Worm (Caenorhabditis elegans) whole organism, L2 larva: Measurements from ENCODE around the gene F54D5.17.

Experiments used
- C34F6.9 ChIP-seq: fragments of 150-350 bp; optimal IDR thresholded peaks from 2 replicates; lab custom pipeline; 2014; ENCODE audit warnings: missing biosample characterization, missing genetic modification characterization
- F13H6.1 ChIP-seq: sonication (generic microtip); optimal IDR thresholded peaks from 2 replicates; lab custom pipeline; 2016; ENCODE audit warnings: missing genetic modification characterization, missing compliant biosample characterization
- R02D3.7 ChIP-seq: fragments of 150-350 bp; optimal IDR thresholded peaks from 2 replicates; lab custom pipeline; 2014; ENCODE audit warnings: missing biosample characterization, missing genetic modification characterization
- Y55F3AM.14 ChIP-seq: fragments of 200-800 bp; sonication (Bioruptor generic); optimal IDR thresholded peaks from 2 replicates; lab custom pipeline; 2018; ENCODE audit warnings: mild to moderate bottlenecking, missing genetic modification characterization, missing compliant biosample characterization
- ZK546.5 ChIP-seq: sonication (generic microtip); optimal IDR thresholded peaks from 2 replicates; lab custom pipeline; 2017; ENCODE audit warnings: missing biosample characterization, missing genetic modification characterization
- alr-1 ChIP-seq: fragments of 150-350 bp; optimal IDR thresholded peaks from 2 replicates; lab custom pipeline; 2014; ENCODE audit warnings: missing biosample characterization, missing genetic modification characterization
- aly-2 ChIP-seq: fragments of 150-350 bp; optimal IDR thresholded peaks from 2 replicates; lab custom pipeline; 2014; ENCODE audit warnings: missing biosample characterization, missing genetic modification characterization
- ama-1 ChIP-seq: fragments of 150-350 bp; optimal IDR thresholded peaks from 2 replicates; lab custom pipeline; 2018; ENCODE audit warnings: inconsistent platforms
- blmp-1 ChIP-seq: sonication (generic microtip); optimal IDR thresholded peaks from 2 replicates; lab custom pipeline; 2017; ENCODE audit warnings: missing genetic modification characterization, mild to moderate bottlenecking, missing compliant biosample characterization, antibody characterized with exemption, moderate library complexity; ENCODE audit not compliant: insufficient read depth
- ceh-16 ChIP-seq: fragments of 150-350 bp; optimal IDR thresholded peaks from 2 replicates; lab custom pipeline; 2014; ENCODE audit warnings: missing biosample characterization, missing genetic modification characterization
- ceh-82 ChIP-seq: fragments of 150-350 bp; optimal IDR thresholded peaks from 2 replicates; lab custom pipeline; 2014; ENCODE audit warnings: missing biosample characterization, missing genetic modification characterization
- crh-2 ChIP-seq: sonication (generic microtip); optimal IDR thresholded peaks from 2 replicates; lab custom pipeline; 2017; ENCODE audit warnings: missing biosample characterization, missing genetic modification characterization
- dmd-4 ChIP-seq: sonication (generic microtip); optimal IDR thresholded peaks from 2 replicates; lab custom pipeline; 2017; ENCODE audit warnings: missing biosample characterization, missing genetic modification characterization
- egl-27 ChIP-seq: sonication (generic microtip); optimal IDR thresholded peaks from 3 replicates; lab custom pipeline; 2017; ENCODE audit warnings: missing biosample characterization, missing genetic modification reagents, missing genetic modification characterization
- elt-1 ChIP-seq: fragments of 150-350 bp; optimal IDR thresholded peaks from 2 replicates; lab custom pipeline; 2014; ENCODE audit warnings: missing biosample characterization, missing genetic modification characterization
- elt-3 ChIP-seq: sonication (generic microtip); optimal IDR thresholded peaks from 2 replicates; lab custom pipeline; 2017; ENCODE audit warnings: missing biosample characterization, missing genetic modification characterization
- fos-1 ChIP-seq: fragments of 150-350 bp; optimal IDR thresholded peaks from 2 replicates; lab custom pipeline; 2014; ENCODE audit warnings: missing biosample characterization, missing genetic modification characterization
- gmeb-1 ChIP-seq: fragments of 150-350 bp; optimal IDR thresholded peaks from 2 replicates; lab custom pipeline; 2014; ENCODE audit warnings: missing biosample characterization, missing genetic modification characterization
- lin-11 ChIP-seq: fragments of 150-350 bp; sonication (generic microtip); optimal IDR thresholded peaks from 2 replicates; lab custom pipeline; 2014; ENCODE audit warnings: missing biosample characterization, missing genetic modification characterization, inconsistent platforms, mixed read lengths
- lin-13 ChIP-seq: fragments of 150-350 bp; optimal IDR thresholded peaks from 2 replicates; lab custom pipeline; 2014; ENCODE audit warnings: missing biosample characterization, missing genetic modification reagents, missing genetic modification characterization
- lin-39 ChIP-seq: fragments of 150-350 bp; optimal IDR thresholded peaks from 2 replicates; lab custom pipeline; 2014; ENCODE audit warnings: missing biosample characterization, missing genetic modification reagents, missing genetic modification characterization
- lsy-2 ChIP-seq, 2 experiments: fragments of 150-350 bp in 1 of 2; sonication (generic microtip) in 1 of 2; optimal IDR thresholded peaks; 2 replicates each; lab custom pipeline; 2014 to 2017; ENCODE audit warnings: missing biosample characterization in 2 of 2, missing genetic modification characterization in 2 of 2
- mab-5 ChIP-seq: fragments of 150-350 bp; optimal IDR thresholded peaks from 2 replicates; lab custom pipeline; 2014; ENCODE audit warnings: missing biosample characterization, missing genetic modification characterization
- mbf-1 ChIP-seq: sonication (generic microtip); optimal IDR thresholded peaks from 2 replicates; lab custom pipeline; 2017; ENCODE audit warnings: missing biosample characterization, missing genetic modification characterization
- mdl-1 ChIP-seq, 2 experiments: fragments of 150-350 bp in 1 of 2; sonication (generic microtip) in 1 of 2; optimal IDR thresholded peaks; 2 replicates each; lab custom pipeline; 2017; ENCODE audit warnings: missing biosample characterization in 2 of 2, missing genetic modification characterization in 2 of 2
- nhr-10 ChIP-seq: sonication (generic microtip); optimal IDR thresholded peaks from 2 replicates; lab custom pipeline; 2017; ENCODE audit warnings: missing biosample characterization, missing genetic modification characterization
- nhr-11 ChIP-seq: fragments of 150-350 bp; optimal IDR thresholded peaks from 2 replicates; lab custom pipeline; 2014; ENCODE audit warnings: missing biosample characterization, missing genetic modification characterization
- nhr-12 ChIP-seq: fragments of 150-350 bp; optimal IDR thresholded peaks from 2 replicates; lab custom pipeline; 2014; ENCODE audit warnings: missing biosample characterization, missing genetic modification characterization
- nhr-129 ChIP-seq: fragments of 150-350 bp; optimal IDR thresholded peaks from 2 replicates; lab custom pipeline; 2014; ENCODE audit warnings: missing biosample characterization, missing genetic modification characterization
- nhr-21 ChIP-seq: fragments of 150-350 bp; optimal IDR thresholded peaks from 2 replicates; lab custom pipeline; 2014; ENCODE audit warnings: missing biosample characterization, missing genetic modification characterization
- nhr-23 ChIP-seq: fragments of 150-350 bp; optimal IDR thresholded peaks from 2 replicates; lab custom pipeline; 2014; ENCODE audit warnings: missing biosample characterization, missing genetic modification reagents, missing genetic modification characterization
- nhr-237 ChIP-seq: fragments of 150-350 bp; optimal IDR thresholded peaks from 2 replicates; lab custom pipeline; 2014; ENCODE audit warnings: missing biosample characterization, missing genetic modification characterization
- nhr-25 ChIP-seq: fragments of 150-350 bp; sonication (generic microtip); optimal IDR thresholded peaks from 3 replicates; lab custom pipeline; 2014; ENCODE audit warnings: missing biosample characterization, missing genetic modification characterization
- nhr-6 ChIP-seq: fragments of 150-350 bp; optimal IDR thresholded peaks from 2 replicates; lab custom pipeline; 2014; ENCODE audit warnings: missing biosample characterization, missing genetic modification characterization
- nhr-77 ChIP-seq: fragments of 150-350 bp; optimal IDR thresholded peaks from 2 replicates; lab custom pipeline; 2014; ENCODE audit warnings: missing biosample characterization, missing genetic modification characterization
- peb-1 ChIP-seq: fragments of 150-350 bp; optimal IDR thresholded peaks from 2 replicates; lab custom pipeline; 2014; ENCODE audit warnings: missing biosample characterization, missing genetic modification characterization
- sem-4 ChIP-seq: fragments of 150-350 bp; optimal IDR thresholded peaks from 2 replicates; lab custom pipeline; 2014; ENCODE audit warnings: missing biosample characterization, missing genetic modification reagents, missing genetic modification characterization
- skn-1 ChIP-seq: sonication (generic microtip); optimal IDR thresholded peaks from 2 replicates; lab custom pipeline; 2017; ENCODE audit warnings: missing biosample characterization, missing genetic modification characterization
- sma-3 ChIP-seq: sonication (generic microtip); optimal IDR thresholded peaks from 2 replicates; lab custom pipeline; 2016; ENCODE audit warnings: missing genetic modification reagents, missing genetic modification characterization, missing compliant biosample characterization
- sma-9 ChIP-seq, 2 experiments: fragments of 150-350 bp in 1 of 2; sonication (generic microtip) in 1 of 2; optimal IDR thresholded peaks; 2 replicates each; lab custom pipeline; 2014 to 2016; ENCODE audit warnings: missing genetic modification characterization in 2 of 2, mild to moderate bottlenecking in 1 of 2, missing biosample characterization in 1 of 2, missing compliant biosample characterization in 1 of 2, missing genetic modification reagents in 1 of 2, moderate library complexity in 1 of 2
- snpc-4 ChIP-seq: fragments of 150-350 bp; optimal IDR thresholded peaks from 2 replicates; lab custom pipeline; 2014; ENCODE audit warnings: missing biosample characterization, missing genetic modification characterization
- unc-39 ChIP-seq: fragments of 150-350 bp; optimal IDR thresholded peaks from 2 replicates; lab custom pipeline; 2014; ENCODE audit warnings: missing biosample characterization, missing genetic modification characterization
- unc-55 ChIP-seq: fragments of 150-350 bp; sonication (generic microtip); optimal IDR thresholded peaks from 3 replicates; lab custom pipeline; 2014; ENCODE audit warnings: missing biosample characterization, missing genetic modification reagents, missing genetic modification characterization
- unc-62 ChIP-seq: fragments of 150-350 bp; optimal IDR thresholded peaks from 2 replicates; lab custom pipeline; 2014; ENCODE audit warnings: missing biosample characterization, missing genetic modification reagents, missing genetic modification characterization
- zag-1 ChIP-seq: fragments of 150-350 bp; optimal IDR thresholded peaks from 2 replicates; lab custom pipeline; 2014; ENCODE audit warnings: missing biosample characterization, missing genetic modification characterization
- ztf-1 ChIP-seq: fragments of 200-800 bp; sonication (Bioruptor generic); conservative IDR thresholded peaks from 2 replicates; pipeline ENCODE4 v1.3.6; 2022; ENCODE audit warnings: missing genetic modification characterization, missing compliant biosample characterization
- ztf-11 ChIP-seq: sonication (generic microtip); optimal IDR thresholded peaks from 2 replicates; lab custom pipeline; 2017; ENCODE audit warnings: missing biosample characterization, missing genetic modification characterization
- ztf-4 ChIP-seq: fragments of 150-350 bp; optimal IDR thresholded peaks from 2 replicates; lab custom pipeline; 2014; ENCODE audit warnings: missing biosample characterization, missing genetic modification characterization

F54D5.17 gene

DNA sequence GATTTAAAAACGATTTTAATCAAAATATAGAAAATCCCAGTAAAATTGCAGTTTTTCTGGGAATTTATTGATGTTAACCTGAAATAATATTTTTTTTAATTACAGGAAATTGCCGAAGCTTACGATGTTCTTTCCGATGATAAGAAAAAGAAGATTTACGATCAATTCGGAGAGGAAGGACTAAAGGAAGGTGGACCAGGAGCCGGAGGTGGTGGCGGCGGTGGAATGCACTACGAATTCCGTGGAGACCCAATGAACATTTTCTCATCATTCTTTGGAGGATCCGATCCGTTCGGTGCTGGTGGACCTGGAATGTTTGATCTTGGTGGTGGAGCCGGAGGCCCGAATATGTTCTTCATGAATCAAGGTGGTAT is 10.5 kb upstream of the F54D5.17 start:
- TF ChIP-seq nhr-12 (tag; lab: Kevin White, UChicago) (no peak), elt-3 (tag; lab: Kevin White, UChicago) (no peak), nhr-11 (tag; lab: Kevin White, UChicago) (no peak), ztf-11 (tag; lab: Kevin White, UChicago) (no peak), sem-4 (tag; lab: Kevin White, UChicago) (no peak), nhr-21 (tag; lab: Kevin White, UChicago) (no peak)

DNA sequence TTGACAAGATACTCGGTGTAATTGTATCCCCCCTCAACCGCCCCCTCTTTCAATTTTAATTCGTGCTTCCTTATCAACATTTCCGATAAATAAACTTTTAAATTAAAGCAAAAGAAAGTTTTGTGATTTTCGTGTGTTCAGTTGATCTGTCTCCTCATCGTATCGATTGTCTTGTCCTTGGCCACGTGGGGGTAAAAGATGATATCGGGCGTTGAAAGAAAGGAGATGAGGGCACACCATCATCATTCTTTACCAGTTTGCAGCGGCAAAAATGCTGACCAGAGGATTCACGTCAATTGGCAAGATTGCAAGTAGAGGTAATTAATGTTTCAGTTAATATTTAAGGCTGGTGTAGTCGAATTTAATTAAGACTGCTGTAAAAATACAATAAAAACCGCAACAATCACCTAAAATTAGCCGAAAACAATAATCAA is 9.2 kb upstream of the F54D5.17 start, which contains the start of gene F54D5.7:
TSS of gene F54D5.7 (plus strand) at position 264 of the 434 bp plus-strand sequence.
- TF ChIP-seq skn-1 (tag; lab: Kevin White, UChicago) = no peak
- TF ChIP-seq snpc-4 (tag; lab: Kevin White, UChicago) = no peak
- TF ChIP-seq lin-11 = no peak
- no peak for TF ChIP-seq unc-55
- TF ChIP-seq lin-13 (GFP tag; lab: Kevin White, UChicago) = peak; percentile 50
- no peak for TF ChIP-seq nhr-12 (tag; lab: Kevin White, UChicago)
- TF ChIP-seq ama-1 (lab: Kevin White, UChicago) = peak; percentile 99
- no peak for TF ChIP-seq mab-5 (tag; lab: Kevin White, UChicago)
- TF ChIP-seq ceh-82 (tag; lab: Kevin White, UChicago) = no peak
- TF ChIP-seq C34F6.9 (tag; lab: Kevin White, UChicago) = peak; percentile 61
- TF ChIP-seq R02D3.7 (tag; lab: Kevin White, UChicago) = no peak
- TF ChIP-seq Y55F3AM.14 = no peak
- TF ChIP-seq unc-39 (tag; lab: Kevin White, UChicago) = no peak
- peak; percentile 43 for TF ChIP-seq sma-3 (GFP tag; lab: Kevin White, UChicago)
- no peak for TF ChIP-seq ztf-11 (tag; lab: Kevin White, UChicago)
- no peak for TF ChIP-seq nhr-77 (tag; lab: Kevin White, UChicago)
- peak; percentile 3 for TF ChIP-seq ceh-16
- TF ChIP-seq zag-1 (tag; lab: Kevin White, UChicago) = no peak
- peak; percentile 58 for TF ChIP-seq sma-9 (GFP tag; optimal IDR thresholded peaks at IDR 0.05; lab: Kevin White, UChicago)
- TF ChIP-seq sma-9 (tag; optimal IDR thresholded peaks at IDR 0.05; lab: Kevin White, UChicago) = no peak
- peak; percentile 37 for TF ChIP-seq aly-2 (tag; lab: Kevin White, UChicago)
- peak; percentile 37 for TF ChIP-seq F13H6.1 (tag; lab: Kevin White, UChicago)
- TF ChIP-seq elt-3 (tag; lab: Kevin White, UChicago) = no peak
- TF ChIP-seq lsy-2 (tag; optimal IDR thresholded peaks at IDR 0.05; lab: Kevin White, UChicago) = peak; percentile 24 to 75
- no peak for TF ChIP-seq nhr-11 (tag; lab: Kevin White, UChicago)
- TF ChIP-seq lin-39 = no peak
- TF ChIP-seq nhr-21 (tag; lab: Kevin White, UChicago) = peak; percentile 61
- TF ChIP-seq unc-62 (GFP tag; lab: Kevin White, UChicago) = peak; percentile 20
- no peak for TF ChIP-seq ZK546.5 (tag; lab: Kevin White, UChicago)
- peak; percentile 13 for TF ChIP-seq fos-1 (tag; lab: Kevin White, UChicago)
- TF ChIP-seq peb-1 (tag; lab: Kevin White, UChicago) = no peak
- TF ChIP-seq ztf-1 = 0 out of 2 replicates have a peak, but pooled peaks have one; percentile 83
- TF ChIP-seq nhr-25 (tag; lab: Kevin White, UChicago) = peak; percentile 65
- TF ChIP-seq mdl-1 (tag; optimal IDR thresholded peaks at IDR 0.05; lab: Kevin White, UChicago) = peak in 1 of 2 experiments; percentile 64
- peak; percentile 27 for TF ChIP-seq sem-4 (tag; lab: Kevin White, UChicago)
- TF ChIP-seq nhr-129 (tag; lab: Kevin White, UChicago) = peak; percentile 83
- no peak for TF ChIP-seq nhr-237
- peak; percentile 52 for TF ChIP-seq nhr-6 (tag; lab: Kevin White, UChicago)
- TF ChIP-seq nhr-23 (tag; lab: Kevin White, UChicago) = no peak
- no peak for TF ChIP-seq elt-1
- no peak for TF ChIP-seq alr-1 (tag; lab: Kevin White, UChicago)
- peak; percentile 97 for TF ChIP-seq crh-2 (tag; lab: Kevin White, UChicago)
- TF ChIP-seq egl-27 = no peak
- TF ChIP-seq mbf-1 (tag; lab: Kevin White, UChicago) = no peak
- TF ChIP-seq gmeb-1 (tag; lab: Kevin White, UChicago) = peak; percentile 35
- peak; percentile 34 for TF ChIP-seq blmp-1 (tag; lab: Kevin White, UChicago)
- TF ChIP-seq ztf-4 (tag; lab: Kevin White, UChicago) = peak; percentile 96
- no peak for TF ChIP-seq dmd-4 (tag; lab: Kevin White, UChicago)
- TF ChIP-seq nhr-10 (tag; lab: Kevin White, UChicago) = no peak
